Worm (Caenorhabditis elegans) whole organism, young adult: ENCODE measurements around the gene fbxb-91.

ENCODE experiments used
- K11D2.4 ChIP-seq: fragments of 200-800 bp; sonication (Bioruptor generic); IDR thresholded peaks from 2 replicates; pipeline ENCODE4 v1.3.6; 2022; ENCODE audit warnings: missing genetic modification reagents, missing genetic modification characterization, missing compliant biosample characterization
- bed-2 ChIP-seq: fragments of 200-800 bp; sonication (Bioruptor generic); IDR thresholded peaks from 2 replicates; pipeline ENCODE4 v1.3.6; 2022; ENCODE audit warnings: missing genetic modification reagents, missing genetic modification characterization, missing compliant biosample characterization
- gei-17 ChIP-seq: fragments of 200-800 bp; sonication (Bioruptor generic); optimal IDR thresholded peaks from 2 replicates; lab custom pipeline; 2018; ENCODE audit warnings: mild to moderate bottlenecking, missing genetic modification characterization, missing compliant biosample characterization
- lin-26 ChIP-seq: fragments of 200-800 bp; sonication (Bioruptor generic); IDR thresholded peaks from 2 replicates; pipeline ENCODE4 v1.3.6; 2022; ENCODE audit warnings: missing genetic modification reagents, missing genetic modification characterization, missing compliant biosample characterization
- madf-3 ChIP-seq: fragments of 200-800 bp; sonication (Bioruptor generic); IDR thresholded peaks from 2 replicates; pipeline ENCODE4 v1.3.6; 2022; ENCODE audit warnings: missing genetic modification reagents, missing genetic modification characterization, missing compliant biosample characterization
- nhr-27 ChIP-seq: fragments of 200-800 bp; sonication (Bioruptor generic); optimal IDR thresholded peaks from 2 replicates; lab custom pipeline; 2018; ENCODE audit warnings: mild to moderate bottlenecking, missing genetic modification characterization, moderate library complexity, missing compliant biosample characterization
- nhr-90 ChIP-seq: sonication (generic microtip); optimal IDR thresholded peaks from 2 replicates; lab custom pipeline; 2016; ENCODE audit warnings: missing genotype, mild to moderate bottlenecking, missing genetic modification characterization, missing compliant biosample characterization
- pha-4 ChIP-seq: fragments of 150-350 bp; sonication (generic microtip); optimal IDR thresholded peaks from 2 replicates; lab custom pipeline; 2014; ENCODE audit warnings: missing biosample characterization, missing genetic modification reagents, missing genetic modification characterization
- rpc-1 ChIP-seq, 2 experiments: fragments of 150-350 bp in 1 of 2; sonication (generic microtip) in 1 of 2; optimal IDR thresholded peaks; 2 replicates each; lab custom pipeline; 2014 to 2018; ENCODE audit warnings: missing biosample characterization in 1 of 2, missing genetic modification characterization in 1 of 2, missing genetic modification reagents in 1 of 2, missing genotype in 1 of 2
- sea-2 ChIP-seq: fragments of 200-800 bp; sonication (Bioruptor generic); IDR thresholded peaks from 2 replicates; pipeline ENCODE4 v1.3.6; 2022; ENCODE audit warnings: missing genetic modification characterization, missing compliant biosample characterization

ce11 chrII:3764486-3764885 is 13.9 kb upstream of the fbxb-91 start, which contains the start of gene srx-112:
- TF ChIP-seq nhr-90 (no peak), nhr-27 (tag; lab: Kevin White, UChicago) (no peak), pha-4 (no peak), gei-17 (no peak), K11D2.4 (GFP tag; lab: Robert Waterston, UW) (no peak), sea-2 (GFP tag; lab: Robert Waterston, UW) (no peak), bed-2 (GFP tag; lab: Robert Waterston, UW) (no peak), lin-26 (GFP tag; lab: Robert Waterston, UW) (no peak), rpc-1 (optimal IDR thresholded peaks at IDR 0.05; lab: Kevin White, UChicago) (no peak), rpc-1 (tag; optimal IDR thresholded peaks at IDR 0.05; lab: Kevin White, UChicago) (no peak), madf-3 (no peak)
